Fruit fly (Drosophila melanogaster) whole organism, prepupa: ENCODE measurements around the gene CG11309.
A peak's percentile ranks its signal among the peaks of the same experiment; 100 is the strongest.

Experiments
- CG10669 ChIP-seq: fragments of 200-800 bp; sonication (Bioruptor generic); optimal IDR thresholded peaks from 3 replicates; lab custom pipeline; 2018; ENCODE audit warnings: missing biosample characterization, mild to moderate bottlenecking, missing genetic modification characterization, moderate library complexity
- CG3032 ChIP-seq: fragments of 200-800 bp; optimal IDR thresholded peaks from 2 replicates; lab custom pipeline; 2019; ENCODE audit warnings: missing biosample characterization, mild to moderate bottlenecking, missing genetic modification characterization, moderate library complexity
- CG32006 ChIP-seq: fragments of 200-800 bp; sonication (Bioruptor generic); optimal IDR thresholded peaks from 3 replicates; lab custom pipeline; 2017; ENCODE audit warnings: missing biosample characterization, mild to moderate bottlenecking, missing genetic modification characterization
- CG4318 ChIP-seq: fragments of 200-800 bp; sonication (Bioruptor generic); optimal IDR thresholded peaks from 3 replicates; lab custom pipeline; 2017; ENCODE audit warnings: missing biosample characterization, mild to moderate bottlenecking, missing genetic modification characterization
- Eip93F ChIP-seq: fragments of 200-800 bp; sonication (Bioruptor generic); optimal IDR thresholded peaks from 2 replicates; lab custom pipeline; 2016; ENCODE audit warnings: missing biosample characterization, mild to moderate bottlenecking, missing genetic modification characterization
- Ets96B ChIP-seq: fragments of 200-800 bp; optimal IDR thresholded peaks from 2 replicates; lab custom pipeline; 2019; ENCODE audit warnings: missing biosample characterization, mild to moderate bottlenecking, missing genetic modification characterization, moderate library complexity
- Hr4 ChIP-seq: fragments of 200-800 bp; sonication (Bioruptor generic); optimal IDR thresholded peaks from 3 replicates; lab custom pipeline; 2016; ENCODE audit warnings: missing biosample characterization, missing genetic modification characterization
- Sox102F ChIP-seq: fragments of 200-800 bp; sonication (Bioruptor generic); optimal IDR thresholded peaks from 2 replicates; lab custom pipeline; 2016; ENCODE audit warnings: missing biosample characterization, mild to moderate bottlenecking, missing genetic modification characterization
- fd85E ChIP-seq: fragments of 200-800 bp; sonication (Bioruptor generic); optimal IDR thresholded peaks from 3 replicates; lab custom pipeline; 2016; ENCODE audit warnings: missing biosample characterization, missing genetic modification characterization

dm6 chr3L:21284720-21285638, 19.5 kb downstream of the CG11309 start:
- TF ChIP-seq Eip93F (GFP tag; lab: Kevin White, UChicago) (peak; percentile 37), CG32006 (GFP tag; lab: Kevin White, UChicago) (no peak), CG4318 (GFP tag; lab: Kevin White, UChicago) (no peak), CG3032 (tag; lab: Kevin White, UChicago) (no peak), fd85E (GFP tag; lab: Kevin White, UChicago) (no peak), Ets96B (no peak), Hr4 (GFP tag; lab: Kevin White, UChicago) (no peak), CG10669 (GFP tag; lab: Kevin White, UChicago) (no peak), Sox102F (no peak)
